Fruit fly (Drosophila melanogaster) whole organism, wandering third instar larva: ENCODE measurements around the gene Pcyt1.

Source experiments
- Hr78 ChIP-seq: fragments of >200 bp; optimal IDR thresholded peaks from 2 replicates; lab custom pipeline; 2017; ENCODE audit warnings: missing biosample characterization, missing genetic modification characterization
- Jra ChIP-seq: sonication (Bioruptor generic); optimal IDR thresholded peaks from 2 replicates; lab custom pipeline; 2016; ENCODE audit warnings: missing biosample characterization, missing genetic modification characterization
- OdsH ChIP-seq: fragments of 200-800 bp; sonication (Bioruptor generic); optimal IDR thresholded peaks from 2 replicates; lab custom pipeline; 2016; ENCODE audit warnings: missing biosample characterization, mild to moderate bottlenecking, missing genetic modification characterization
- Rel ChIP-seq, 2 experiments: fragments of 200-800 bp; sonication (Bioruptor generic) in 1 of 2; optimal IDR thresholded peaks; 2 replicates in 1 of 2; 3 replicates in 1 of 2; lab custom pipeline; 2016 to 2019; ENCODE audit warnings: mild to moderate bottlenecking in 2 of 2, missing biosample characterization in 2 of 2, missing genetic modification characterization in 2 of 2, moderate library complexity in 1 of 2
- br ChIP-seq: fragments of 200-800 bp; sonication (Bioruptor generic); optimal IDR thresholded peaks from 2 replicates; lab custom pipeline; 2016; ENCODE audit warnings: missing biosample characterization, missing genetic modification characterization
- dsf ChIP-seq: sonication (Bioruptor generic); optimal IDR thresholded peaks from 2 replicates; lab custom pipeline; 2016; ENCODE audit warnings: missing biosample characterization, missing genetic modification characterization, borderline replicate concordance
- ey ChIP-seq: fragments of 200-800 bp; sonication (Bioruptor generic); optimal IDR thresholded peaks from 2 replicates; lab custom pipeline; 2016; ENCODE audit warnings: missing biosample characterization, missing genetic modification characterization
- foxo ChIP-seq, 2 experiments: fragments of 200-800 bp; sonication (Bioruptor generic); optimal IDR thresholded peaks; 2 replicates in 1 of 2; 3 replicates in 1 of 2; lab custom pipeline; 2016 to 2017; ENCODE audit warnings: missing biosample characterization in 2 of 2, missing genetic modification characterization in 2 of 2
- h ChIP-seq: fragments of 200-800 bp; sonication (Bioruptor generic); optimal IDR thresholded peaks from 3 replicates; lab custom pipeline; 2016; ENCODE audit warnings: missing biosample characterization, mild to moderate bottlenecking, missing genetic modification characterization

The Pcyt1 gene

dm6 chr3L:1602064-1602832, 56.4 kb downstream of the Pcyt1 start, which contains the start of gene CG12104:
Gene CG12104 (minus strand): TSS chr3L:1602674.
- TF ChIP-seq OdsH (GFP tag; lab: Kevin White, UChicago) (no peak), Hr78 (GFP tag; lab: Kevin White, UChicago) (no peak), br (GFP tag; lab: Kevin White, UChicago) (no peak), h (GFP tag; lab: Kevin White, UChicago) (peak; percentile 22), foxo (GFP tag; optimal IDR thresholded peaks at IDR 0.05; lab: Kevin White, UChicago) (peak in 1 of 2 experiments; percentile 11), Jra (no peak), Rel (GFP tag; optimal IDR thresholded peaks at IDR 0.05; lab: Kevin White, UChicago) (no peak), Rel (tag; optimal IDR thresholded peaks at IDR 0.05; lab: Kevin White, UChicago) (peak; percentile 1)

- no peak for TF ChIP-seq ey (GFP tag; lab: Kevin White, UChicago)
- no peak for TF ChIP-seq dsf (GFP tag; lab: Kevin White, UChicago)
Observed at dm6 chr3L:1602833-1603128, 56.9 kb downstream of the Pcyt1 start, which contains the start of the genes CG18170 and CG33791. Gene CG18170 (plus strand): TSS chr3L:1602954. Gene CG33791 (plus strand): TSS chr3L:1602954.
